Worm (Caenorhabditis elegans) whole organism, early embryonic: Measurements from ENCODE around the gene srh-145.

ENCODE experiments used
- B0310.2 ChIP-seq: sonication (generic microtip); optimal IDR thresholded peaks from 2 replicates; lab custom pipeline; 2016; ENCODE audit warnings: mild to moderate bottlenecking, missing genetic modification characterization, missing compliant biosample characterization
- pes-1 ChIP-seq: fragments of 200-800 bp; sonication (Bioruptor generic); IDR thresholded peaks from 2 replicates; pipeline ENCODE4 v1.3.6; 2022; ENCODE audit warnings: missing genetic modification reagents, missing genetic modification characterization, missing compliant biosample characterization
- scrt-1 ChIP-seq: fragments of 200-800 bp; sonication (Bioruptor generic); IDR thresholded peaks from 2 replicates; pipeline ENCODE4 v1.3.6; 2022; ENCODE audit warnings: missing genetic modification characterization, missing compliant biosample characterization

DNA sequence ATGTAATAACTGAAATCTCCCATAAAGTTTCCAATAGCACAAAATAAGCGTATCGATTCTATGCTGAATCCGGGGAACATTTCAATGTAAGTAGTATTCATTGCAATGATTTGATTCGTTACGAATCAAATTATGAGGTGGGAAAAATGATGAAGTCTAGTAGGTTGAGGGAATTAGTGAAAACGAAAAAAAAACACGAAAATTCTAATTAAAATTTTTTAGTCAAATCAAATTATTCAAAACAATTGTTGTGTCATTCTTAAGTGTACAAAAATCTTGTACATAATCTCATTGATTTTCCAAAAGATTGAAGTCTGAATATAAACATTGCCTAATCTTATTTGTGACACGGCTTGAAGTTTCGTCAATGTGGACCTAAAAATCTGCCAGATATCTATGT lies 13.9 kb downstream of the srh-145 start, which contains the start of gene srw-29:
- TF ChIP-seq pes-1 (GFP tag; lab: Robert Waterston, UW) (no peak), B0310.2 (tag; lab: Kevin White, UChicago) (no peak), scrt-1 (no peak)
